Worm (Caenorhabditis elegans): ENCODE results near the gene npr-27.

- TF ChIP-seq pha-2 (tag; optimal IDR thresholded peaks at IDR 0.05), result no peak
- no peak for TF ChIP-seq lim-6 (tag; optimal IDR thresholded peaks at IDR 0.05)
- TF ChIP-seq ceh-45 (GFP tag; IDR thresholded peaks at IDR 0.05), result no peak
- TF ChIP-seq unc-42 (tag; optimal IDR thresholded peaks at IDR 0.05), result no peak
Measured at ce11 chrIV:7324913-7325312, 19.5 kb downstream of the npr-27 start.
